Worm (Caenorhabditis elegans) whole organism, mixed stage, embryonic: Measurements from ENCODE around the gene C06E2.9.

ENCODE experiments used
- M03D4.4 ChIP-seq: sonication (generic microtip); optimal IDR thresholded peaks from 2 replicates; lab custom pipeline; 2017; ENCODE audit warnings: mild to moderate bottlenecking, missing genetic modification characterization, missing compliant biosample characterization
- bed-3 ChIP-seq: fragments of 200-800 bp; sonication (Bioruptor generic); optimal IDR thresholded peaks from 3 replicates; lab custom pipeline; 2018; ENCODE audit warnings: mild to moderate bottlenecking, missing genetic modification characterization, moderate library complexity, missing compliant biosample characterization
- blmp-1 ChIP-seq: fragments of 150-350 bp; optimal IDR thresholded peaks from 2 replicates; lab custom pipeline; 2014; ENCODE audit warnings: missing biosample characterization, missing genetic modification characterization
- ceh-39 ChIP-seq: fragments of 150-350 bp; optimal IDR thresholded peaks from 2 replicates; lab custom pipeline; 2014; ENCODE audit warnings: missing biosample characterization, missing genetic modification characterization
- ceh-43 ChIP-seq: fragments of 200-800 bp; sonication (Bioruptor generic); optimal IDR thresholded peaks from 2 replicates; lab custom pipeline; 2018; ENCODE audit warnings: mild to moderate bottlenecking, missing genetic modification characterization, moderate library complexity, missing compliant biosample characterization
- ceh-83 ChIP-seq: fragments of 200-800 bp; sonication (Bioruptor generic); optimal IDR thresholded peaks from 2 replicates; lab custom pipeline; 2018; ENCODE audit warnings: mild to moderate bottlenecking, missing genetic modification characterization, missing compliant biosample characterization
- ces-1 ChIP-seq: fragments of 150-350 bp; optimal IDR thresholded peaks from 2 replicates; lab custom pipeline; 2014; ENCODE audit warnings: missing biosample characterization, missing genetic modification reagents, missing genetic modification characterization
- cnd-1 ChIP-seq: fragments of 200-800 bp; sonication (Bioruptor generic); optimal IDR thresholded peaks from 2 replicates; lab custom pipeline; 2018; ENCODE audit warnings: mild to moderate bottlenecking, missing genetic modification characterization, missing compliant biosample characterization
- drap-1 ChIP-seq: fragments of 200-800 bp; sonication (Bioruptor generic); optimal IDR thresholded peaks from 3 replicates; lab custom pipeline; 2018; ENCODE audit warnings: mild to moderate bottlenecking, missing genetic modification characterization, missing compliant biosample characterization
- elt-1 ChIP-seq: sonication (generic microtip); optimal IDR thresholded peaks from 2 replicates; lab custom pipeline; 2017; ENCODE audit warnings: missing genetic modification characterization, mild to moderate bottlenecking, missing compliant biosample characterization, antibody characterized with exemption, moderate library complexity, borderline replicate concordance; ENCODE audit not compliant: insufficient read depth
- elt-3 ChIP-seq: fragments of 150-350 bp; optimal IDR thresholded peaks from 2 replicates; lab custom pipeline; 2014; ENCODE audit warnings: missing biosample characterization, missing genetic modification characterization
- flh-1 ChIP-seq: fragments of 200-800 bp; sonication (Bioruptor generic); optimal IDR thresholded peaks from 2 replicates; lab custom pipeline; 2018; ENCODE audit warnings: mild to moderate bottlenecking, missing genetic modification characterization, moderate library complexity, missing compliant biosample characterization
- ham-2 ChIP-seq: fragments of 200-800 bp; sonication (Bioruptor generic); optimal IDR thresholded peaks from 2 replicates; lab custom pipeline; 2018; ENCODE audit warnings: mild to moderate bottlenecking, missing genetic modification characterization, missing compliant biosample characterization
- hlh-1 ChIP-seq: fragments of 150-350 bp; optimal IDR thresholded peaks from 2 replicates; lab custom pipeline; 2014; ENCODE audit warnings: missing biosample characterization, missing genetic modification reagents, missing genetic modification characterization
- lin-13 ChIP-seq: fragments of 150-350 bp; optimal IDR thresholded peaks from 2 replicates; lab custom pipeline; 2014; ENCODE audit warnings: missing biosample characterization, missing genetic modification characterization
- lin-32 ChIP-seq: fragments of 200-800 bp; sonication (Bioruptor generic); optimal IDR thresholded peaks from 2 replicates; lab custom pipeline; 2018; ENCODE audit warnings: mild to moderate bottlenecking, missing genetic modification characterization, missing compliant biosample characterization
- lsy-2 ChIP-seq: fragments of 150-350 bp; optimal IDR thresholded peaks from 2 replicates; lab custom pipeline; 2014; ENCODE audit warnings: missing biosample characterization, missing genetic modification characterization
- mab-5 ChIP-seq: fragments of 150-350 bp; optimal IDR thresholded peaks from 2 replicates; lab custom pipeline; 2014; ENCODE audit warnings: missing biosample characterization, missing genetic modification characterization
- mep-1 ChIP-seq: fragments of 150-350 bp; optimal IDR thresholded peaks from 2 replicates; lab custom pipeline; 2017; ENCODE audit warnings: missing biosample characterization, missing genetic modification reagents, missing genetic modification characterization, inconsistent platforms
- mls-2 ChIP-seq: sonication (generic microtip); optimal IDR thresholded peaks from 2 replicates; lab custom pipeline; 2016; ENCODE audit warnings: mild to moderate bottlenecking, missing genetic modification characterization, moderate library complexity, missing compliant biosample characterization
- nhr-12 ChIP-seq: fragments of 150-350 bp; optimal IDR thresholded peaks from 2 replicates; lab custom pipeline; 2014; ENCODE audit warnings: missing biosample characterization, missing genetic modification characterization
- nhr-2 ChIP-seq: fragments of 150-350 bp; optimal IDR thresholded peaks from 2 replicates; lab custom pipeline; 2014; ENCODE audit warnings: missing biosample characterization, missing genetic modification characterization
- nhr-237 ChIP-seq: fragments of 150-350 bp; optimal IDR thresholded peaks from 2 replicates; lab custom pipeline; 2014; ENCODE audit warnings: missing biosample characterization, missing genetic modification characterization
- nhr-28 ChIP-seq: fragments of 150-350 bp; optimal IDR thresholded peaks from 2 replicates; lab custom pipeline; 2014; ENCODE audit warnings: missing biosample characterization, missing genetic modification characterization
- nhr-76 ChIP-seq: sonication (generic microtip); optimal IDR thresholded peaks from 2 replicates; lab custom pipeline; 2017; ENCODE audit warnings: missing biosample characterization, missing genetic modification characterization
- pha-4 ChIP-seq: fragments of 150-350 bp; optimal IDR thresholded peaks from 2 replicates; lab custom pipeline; 2018; ENCODE audit warnings: missing biosample characterization, missing genetic modification reagents, missing genetic modification characterization
- sem-2 ChIP-seq: fragments of 200-800 bp; sonication (Bioruptor generic); optimal IDR thresholded peaks from 2 replicates; lab custom pipeline; 2018; ENCODE audit warnings: mild to moderate bottlenecking, missing genetic modification characterization, missing compliant biosample characterization
- snpc-4 ChIP-seq: fragments of 150-350 bp; optimal IDR thresholded peaks from 2 replicates; lab custom pipeline; 2014; ENCODE audit warnings: missing biosample characterization, missing genetic modification characterization
- sptf-1 ChIP-seq: sonication (generic microtip); optimal IDR thresholded peaks from 2 replicates; lab custom pipeline; 2017; ENCODE audit warnings: mild to moderate bottlenecking, missing genetic modification characterization, moderate library complexity, missing compliant biosample characterization
- tbx-8 ChIP-seq: fragments of 200-800 bp; sonication (Bioruptor generic); optimal IDR thresholded peaks from 2 replicates; lab custom pipeline; 2018; ENCODE audit warnings: mild to moderate bottlenecking, missing genetic modification characterization, moderate library complexity, missing compliant biosample characterization
- unc-120 ChIP-seq: sonication (generic microtip); optimal IDR thresholded peaks from 2 replicates; lab custom pipeline; 2017; ENCODE audit warnings: missing genetic modification characterization, missing compliant biosample characterization; ENCODE audit not compliant: poor library complexity, severe bottlenecking
- unc-39 ChIP-seq: fragments of 150-350 bp; optimal IDR thresholded peaks from 2 replicates; lab custom pipeline; 2014; ENCODE audit warnings: missing biosample characterization, missing genetic modification characterization
- unc-62 ChIP-seq: fragments of 150-350 bp; optimal IDR thresholded peaks from 2 replicates; lab custom pipeline; 2014; ENCODE audit warnings: missing biosample characterization, missing genetic modification reagents, missing genetic modification characterization
- zip-8 ChIP-seq: fragments of 150-350 bp; optimal IDR thresholded peaks from 2 replicates; lab custom pipeline; 2014; ENCODE audit warnings: missing biosample characterization, missing genetic modification characterization
- ztf-11 ChIP-seq: fragments of 150-350 bp; optimal IDR thresholded peaks from 2 replicates; lab custom pipeline; 2014; ENCODE audit warnings: missing biosample characterization, missing genetic modification characterization

C06E2.9 gene

DNA sequence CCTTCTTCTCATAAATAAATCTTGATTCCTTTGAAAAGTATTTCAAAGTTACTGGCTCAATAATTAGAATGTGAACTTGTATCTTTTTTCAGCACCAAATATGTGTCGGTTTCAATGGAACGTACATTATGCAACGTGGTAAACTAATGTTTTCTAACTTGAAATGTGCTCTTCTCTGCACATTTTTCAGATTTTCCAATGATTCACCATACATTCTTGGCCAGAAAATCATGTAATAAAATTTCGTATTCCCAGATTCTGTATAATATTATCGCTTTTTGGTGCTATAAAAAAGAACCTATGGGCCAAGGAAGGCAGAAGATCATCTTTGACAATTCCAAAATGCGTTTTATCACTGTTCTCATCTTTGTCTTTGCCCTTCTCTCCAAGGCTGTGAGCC lies at the start of gene C06E2.9:
Gene C06E2.9, plus strand, starts transcription at position 301 of the 400 bp plus-strand sequence.
- no peak for TF ChIP-seq unc-62
- TF ChIP-seq lin-13 = no peak

DNA sequence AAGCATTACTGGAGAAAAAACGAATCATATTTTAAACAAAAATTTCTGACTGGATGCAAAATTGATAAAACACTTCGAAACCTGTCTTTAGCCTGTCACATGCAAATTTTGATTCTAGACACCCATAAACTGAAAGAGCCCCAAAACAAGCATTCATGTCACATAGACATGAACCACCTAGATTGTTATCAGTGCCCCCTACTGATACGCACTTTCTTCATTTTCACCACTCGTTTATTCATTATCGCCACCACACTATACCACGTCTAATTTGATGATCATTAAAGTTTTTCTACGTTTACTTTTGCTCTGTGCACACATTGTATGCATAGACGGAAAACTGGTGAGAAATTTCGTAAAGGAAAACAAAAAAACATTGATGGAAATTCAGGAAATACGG lies 49.1 kb upstream of the C06E2.9 start, which contains the start of gene cnnm-2:
Gene cnnm-2, plus strand, starts transcription at position 190 of the 400 bp plus-strand sequence.
- TF ChIP-seq ceh-43 (GFP tag; lab: Kevin White, UChicago) (no peak), unc-120 (tag; lab: Kevin White, UChicago) (no peak), drap-1 (no peak), ces-1 (GFP tag; lab: Kevin White, UChicago) (no peak), nhr-2 (no peak), elt-1 (tag; lab: Kevin White, UChicago) (no peak), nhr-12 (no peak), mab-5 (no peak)

DNA sequence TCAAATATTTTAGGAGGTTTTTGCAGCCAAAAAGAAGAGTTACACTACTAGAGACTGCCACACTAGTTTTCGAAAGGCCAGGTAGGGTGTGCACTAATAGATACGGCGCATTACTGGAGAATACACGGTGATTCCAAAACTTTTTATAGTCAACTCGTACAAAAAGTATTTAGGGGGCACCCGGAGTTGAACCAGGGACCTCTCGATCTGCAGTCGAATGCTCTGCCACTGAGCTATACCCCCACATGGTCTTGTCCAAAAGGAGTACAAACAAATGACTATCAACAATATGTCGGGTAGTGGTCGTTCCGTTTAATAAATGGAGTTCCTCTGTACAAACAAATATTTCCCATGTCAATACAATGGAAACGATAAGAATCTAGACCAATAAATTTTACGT lies 43.1 kb upstream of the C06E2.9 start:
- TF ChIP-seq ham-2 (GFP tag; lab: Kevin White, UChicago) (no peak), elt-3 (tag; lab: Kevin White, UChicago) (no peak), ces-1 (GFP tag; lab: Kevin White, UChicago) (no peak), lin-32 (GFP tag; lab: Kevin White, UChicago) (peak; percentile 17), nhr-237 (tag; lab: Kevin White, UChicago) (no peak), ceh-43 (GFP tag; lab: Kevin White, UChicago) (no peak), nhr-2 (no peak), M03D4.4 (tag; lab: Kevin White, UChicago) (peak; percentile 34), sem-2 (GFP tag; lab: Kevin White, UChicago) (peak; percentile 50), unc-62 (no peak), lin-13 (no peak), bed-3 (no peak), ztf-11 (tag; lab: Kevin White, UChicago) (no peak), mab-5 (no peak), mls-2 (tag; lab: Kevin White, UChicago) (peak; percentile 9), unc-39 (tag; lab: Kevin White, UChicago) (no peak), nhr-12 (no peak), blmp-1 (tag; lab: Kevin White, UChicago) (no peak), lsy-2 (tag; lab: Kevin White, UChicago) (no peak), elt-1 (tag; lab: Kevin White, UChicago) (no peak), mep-1 (tag; lab: Kevin White, UChicago) (no peak), nhr-28 (no peak), tbx-8 (GFP tag; lab: Kevin White, UChicago) (peak; percentile 20), nhr-76 (tag; lab: Kevin White, UChicago) (no peak), zip-8 (no peak), drap-1 (peak; percentile 50), flh-1 (GFP tag; lab: Kevin White, UChicago) (no peak), unc-120 (tag; lab: Kevin White, UChicago) (no peak), ceh-83 (peak; percentile 46), ceh-39 (tag; lab: Kevin White, UChicago) (no peak), cnd-1 (tag; lab: Kevin White, UChicago) (peak; percentile 38), sptf-1 (peak; percentile 48), pha-4 (tag; lab: Kevin White, UChicago) (peak; percentile 71), hlh-1 (tag; lab: Kevin White, UChicago) (no peak), snpc-4 (tag; lab: Kevin White, UChicago) (no peak)

DNA sequence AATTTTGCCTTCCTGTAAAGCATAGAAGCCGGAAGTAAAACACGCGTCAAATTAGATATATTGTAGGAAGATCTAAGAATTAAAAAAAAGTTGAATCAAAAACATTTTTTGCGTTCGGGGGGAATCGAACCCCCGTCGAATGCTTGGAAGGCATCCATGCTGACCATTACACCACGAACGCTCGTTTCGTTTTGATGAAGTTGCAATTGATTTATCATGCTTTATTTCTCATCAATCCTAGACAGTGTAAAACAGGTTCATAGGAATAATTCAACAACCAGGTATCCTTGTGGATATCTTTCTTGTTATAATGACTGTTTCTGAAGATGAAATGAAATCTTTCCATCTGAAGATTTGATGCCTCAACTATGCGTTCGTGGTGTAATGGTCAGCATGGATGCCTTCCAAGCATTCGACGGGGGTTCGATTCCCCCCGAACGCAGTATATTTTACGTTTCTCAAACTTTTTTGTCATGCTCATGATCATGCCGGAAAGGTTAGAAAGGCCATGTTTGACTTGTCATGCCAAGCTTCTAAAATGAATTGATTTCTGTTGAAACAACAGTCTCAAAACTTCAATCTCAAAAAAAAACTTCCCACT lies 41.1 kb upstream of the C06E2.9 start:
- TF ChIP-seq ztf-11 (tag; lab: Kevin White, UChicago) = no peak
- TF ChIP-seq elt-3 (tag; lab: Kevin White, UChicago) = no peak
- TF ChIP-seq mab-5 = no peak
- TF ChIP-seq nhr-2 = no peak
- TF ChIP-seq ces-1 (GFP tag; lab: Kevin White, UChicago) = no peak
- no peak for TF ChIP-seq snpc-4 (tag; lab: Kevin White, UChicago)
- no peak for TF ChIP-seq nhr-28
- TF ChIP-seq bed-3 = no peak
- no peak for TF ChIP-seq ceh-39 (tag; lab: Kevin White, UChicago)
